Fruit fly (Drosophila melanogaster): ENCODE data around the gene CG7029.

Gene CG7029

DNA sequence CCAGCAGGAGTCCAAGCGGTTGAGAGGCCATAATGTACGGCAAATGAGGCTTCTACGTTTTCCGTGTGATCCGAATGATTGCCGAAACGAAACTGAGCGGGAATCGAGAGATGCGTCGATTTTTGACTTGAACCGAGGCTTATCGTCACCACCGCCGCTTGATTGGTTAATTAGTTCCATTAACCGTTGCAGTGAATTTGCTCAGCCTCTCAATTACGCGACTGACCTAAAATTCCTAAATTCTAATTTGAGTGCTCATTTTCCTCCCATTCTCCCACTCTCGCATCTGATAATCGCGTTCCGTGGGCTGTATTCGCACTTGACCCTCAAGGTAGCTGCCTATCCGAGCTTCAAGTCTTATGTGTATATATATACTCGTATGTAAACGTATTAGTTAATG is 15.4 kb downstream of the CG7029 start, which contains the start of gene Nepl15:
Gene Nepl15 (minus strand): TSS at position 101 of the 400 bp plus-strand sequence.
- no peak for TF ChIP-seq noc (tag; optimal IDR thresholded peaks at IDR 0.05)

DNA sequence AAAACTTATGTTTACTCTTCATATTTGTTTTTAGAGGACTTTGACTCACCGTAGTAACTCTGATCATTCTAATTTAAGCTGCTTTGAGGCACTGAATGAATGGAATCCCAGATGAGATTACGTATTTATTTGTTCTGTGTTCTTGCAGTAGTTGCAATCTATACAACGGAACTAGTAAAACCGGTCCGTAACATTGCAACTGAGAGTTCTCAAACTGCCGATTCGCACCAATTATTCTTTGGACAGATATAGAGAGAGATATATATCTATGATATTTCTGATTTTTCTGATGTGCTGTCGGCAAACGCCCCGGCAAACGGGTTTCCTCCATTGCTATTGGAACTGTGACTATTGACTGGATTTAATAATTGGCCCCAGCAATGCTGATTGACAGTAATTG is 16.9 kb downstream of the CG7029 start, which contains the start of gene CG13841:
Gene CG13841 (minus strand): TSS at position 101 of the 400 bp plus-strand sequence.
- TF ChIP-seq noc (tag; optimal IDR thresholded peaks at IDR 0.05): no peak

dm6 chr3R:22768633-22769032 is 17.9 kb downstream of the CG7029 start, which contains the start of gene CG43091:
CG43091 (minus strand) TSS chr3R:22768733.
- TF ChIP-seq noc (tag; optimal IDR thresholded peaks at IDR 0.05): no peak

DNA sequence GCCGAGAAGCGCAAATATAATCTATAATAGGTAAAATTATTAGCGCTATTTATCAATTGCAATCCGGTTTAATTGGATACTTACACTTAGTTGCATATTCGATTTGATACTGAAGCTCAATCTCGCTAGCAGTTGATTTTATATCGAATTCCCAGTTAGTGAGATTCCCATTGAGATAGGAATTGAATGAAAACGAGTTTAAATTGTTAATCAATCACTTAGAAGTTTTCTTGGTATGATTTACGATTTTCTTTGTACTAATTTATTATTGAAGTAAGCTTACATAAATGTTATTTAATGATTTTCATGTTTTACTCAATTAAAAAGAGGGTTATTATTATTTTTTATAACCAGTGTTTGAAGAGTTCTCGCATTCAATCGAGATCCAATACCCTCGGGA is 18.9 kb downstream of the CG7029 start, which contains the start of gene CG43092:
Gene CG43092 (minus strand): TSS at position 101 of the 400 bp plus-strand sequence.
- no peak for TF ChIP-seq noc (tag; optimal IDR thresholded peaks at IDR 0.05)

DNA sequence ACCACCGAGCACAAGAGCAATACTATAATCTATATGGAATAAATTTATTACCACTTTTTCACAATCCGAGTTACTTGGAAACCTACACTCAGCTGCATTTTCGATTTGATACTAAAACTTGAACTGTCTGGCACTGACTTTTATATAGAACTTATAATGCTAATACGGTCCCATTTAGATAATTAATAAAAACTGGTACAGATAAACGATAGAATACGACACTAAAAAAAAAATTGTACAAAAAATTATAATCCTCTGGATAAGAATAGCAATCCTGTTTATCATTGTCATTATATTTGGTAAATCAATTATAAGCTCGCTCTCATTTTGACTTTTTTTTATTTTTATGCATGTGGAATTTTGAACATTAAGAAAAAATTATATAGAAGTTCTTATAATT is 19.5 kb downstream of the CG7029 start, which contains the start of gene CG43093:
Gene CG43093 (minus strand): TSS at position 101 of the 400 bp plus-strand sequence.
- no peak for TF ChIP-seq noc (tag; optimal IDR thresholded peaks at IDR 0.05)

- no peak for TF ChIP-seq noc (tag; optimal IDR thresholded peaks at IDR 0.05)
Measured at dm6 chr3R:22770887-22771286, 20.2 kb downstream of the CG7029 start, which contains the start of gene CG43094. CG43094 (minus strand) TSS chr3R:22770987.

- no peak for TF ChIP-seq noc (tag; optimal IDR thresholded peaks at IDR 0.05)
Measured at dm6 chr3R:22771670-22772069, 21.0 kb downstream of the CG7029 start, which contains the start of gene CG43095. CG43095 (minus strand) TSS chr3R:22771770.

- no peak for TF ChIP-seq noc (tag; optimal IDR thresholded peaks at IDR 0.05)
Measured at dm6 chr3R:22776457-22776856, 25.8 kb downstream of the CG7029 start.

- TF ChIP-seq noc (tag; optimal IDR thresholded peaks at IDR 0.05): no peak
Measured at dm6 chr3R:22780135-22780534, 29.4 kb downstream of the CG7029 start.

DNA sequence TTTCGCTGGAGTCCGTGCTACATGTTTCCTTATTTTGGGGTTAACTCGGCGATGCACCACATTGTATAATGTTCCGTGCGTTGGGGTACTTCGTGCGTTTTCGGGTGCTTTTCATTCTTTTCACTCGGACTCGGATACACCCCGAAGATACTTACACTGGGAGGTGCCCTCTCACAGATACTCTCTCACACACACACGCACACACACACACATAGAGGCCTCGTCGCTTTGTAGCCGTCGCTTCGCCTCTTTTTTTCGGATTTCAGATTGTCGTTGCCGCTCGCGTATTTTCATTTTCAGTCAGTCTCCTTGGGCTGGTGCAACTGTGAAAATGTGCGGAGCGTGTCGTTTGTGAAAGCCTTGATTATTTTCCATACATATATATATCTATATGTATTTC is 30.7 kb downstream of the CG7029 start:
- peak; percentile 23 for TF ChIP-seq noc (tag; optimal IDR thresholded peaks at IDR 0.05)

- no peak for TF ChIP-seq noc (tag; optimal IDR thresholded peaks at IDR 0.05)
Measured at dm6 chr3R:22784674-22785316, 34.1 kb downstream of the CG7029 start.

DNA sequence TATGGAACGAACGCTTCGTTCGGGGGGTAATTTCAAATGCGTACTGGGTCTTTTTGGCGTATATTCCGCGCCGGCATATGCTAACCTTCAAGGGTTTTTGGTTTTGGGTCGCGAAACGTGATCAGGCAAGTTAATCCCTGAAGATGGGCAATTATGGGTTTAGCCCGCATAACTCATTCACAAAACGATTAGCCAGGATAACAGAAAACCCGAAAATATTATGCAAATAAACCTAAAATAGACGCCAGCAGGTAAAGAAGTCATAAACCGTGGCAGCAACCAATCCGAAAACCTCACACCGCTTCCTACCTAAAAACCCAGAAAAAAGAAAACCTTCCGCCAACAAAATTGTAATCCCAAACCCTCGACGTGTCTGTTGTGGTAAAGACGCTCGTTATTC is 38.4 kb downstream of the CG7029 start:
- TF ChIP-seq noc (tag; optimal IDR thresholded peaks at IDR 0.05): no peak

DNA sequence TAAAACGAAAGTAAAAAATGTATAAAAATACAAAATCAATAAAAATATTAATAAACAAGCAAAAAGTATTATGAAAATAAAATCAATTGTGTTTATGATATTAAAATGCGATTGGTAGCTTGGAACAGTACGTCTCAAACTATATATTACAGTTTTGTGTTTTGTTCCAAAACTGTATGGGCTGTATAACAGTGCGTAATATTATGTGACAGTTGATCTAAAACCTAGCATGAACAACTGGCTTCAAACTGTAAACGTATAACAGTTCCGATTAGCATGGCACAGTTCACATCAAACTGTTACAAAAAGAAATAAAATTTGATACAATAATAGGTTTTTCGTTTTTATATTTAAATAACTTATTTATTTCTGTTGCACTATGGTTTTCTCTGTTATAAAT is 43.3 kb downstream of the CG7029 start:
- no peak for TF ChIP-seq noc (tag; optimal IDR thresholded peaks at IDR 0.05)

DNA sequence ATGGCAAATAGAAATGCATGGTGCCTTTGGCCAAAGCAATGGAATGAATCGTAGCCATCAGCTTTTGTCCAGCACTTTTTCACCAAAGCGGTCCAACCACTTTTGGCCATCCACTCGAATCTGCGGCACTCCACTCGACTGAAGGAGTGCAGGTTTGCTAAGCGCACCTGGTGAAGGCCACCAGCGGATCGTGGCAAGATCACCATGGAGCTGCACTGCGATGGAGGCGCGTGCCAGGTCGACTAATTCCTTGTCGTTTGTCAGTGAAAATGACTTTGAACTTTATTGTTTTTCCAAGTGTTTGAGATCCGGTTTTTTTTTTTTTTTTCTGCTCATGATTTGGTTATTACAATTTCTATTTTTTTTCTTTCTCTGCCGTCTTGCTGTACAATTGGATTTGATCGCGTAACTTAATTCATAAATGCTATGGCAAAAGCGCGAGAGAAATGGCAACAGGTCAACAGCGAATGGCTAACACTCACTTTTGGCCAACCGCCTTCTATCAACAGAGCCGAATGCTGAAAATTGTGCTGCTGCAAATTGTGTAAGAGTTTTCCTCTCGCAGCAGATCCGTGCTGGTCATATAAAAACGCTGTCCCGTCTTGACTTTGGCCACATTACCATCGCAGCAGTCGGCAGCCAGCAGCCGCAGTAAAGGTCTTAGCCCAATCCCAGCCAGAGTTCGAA is 53.1 kb downstream of the CG7029 start, which contains the start of gene CG7031:
Gene CG7031 (plus strand): TSS at position 637 of the 687 bp plus-strand sequence.
- TF ChIP-seq noc (tag; optimal IDR thresholded peaks at IDR 0.05): no peak

- no peak for TF ChIP-seq noc (tag; optimal IDR thresholded peaks at IDR 0.05)
Measured at dm6 chr3R:22807132-22807531, 56.4 kb downstream of the CG7029 start.

dm6 chr3R:22810277-22810676 is 59.6 kb downstream of the CG7029 start:
- no peak for TF ChIP-seq noc (tag; optimal IDR thresholded peaks at IDR 0.05)

dm6 chr3R:22816078-22816436 is 65.4 kb downstream of the CG7029 start, which contains the start of gene CG13840:
CG13840 (minus strand) TSS chr3R:22816178.
- no peak for TF ChIP-seq noc (tag; optimal IDR thresholded peaks at IDR 0.05)
